Worm (Caenorhabditis elegans): ENCODE measurements around the gene ttc-7.

The ttc-7 gene

ce11 chrIII:1860129-1860528, at the start of gene ttc-7:
Gene ttc-7 (plus strand): TSS chrIII:1860429.
- TF ChIP-seq madf-10 (tag; optimal IDR thresholded peaks at IDR 0.05) (no peak), mxl-1 (tag; optimal IDR thresholded peaks at IDR 0.05) (no peak), ekl-4 (GFP tag; IDR thresholded peaks at IDR 0.05) (no peak), nhr-80 (tag; optimal IDR thresholded peaks at IDR 0.05) (no peak), let-526 (GFP tag; IDR thresholded peaks at IDR 0.05) (no peak)

- TF ChIP-seq hlh-26 (GFP tag; conservative IDR thresholded peaks at IDR 0.05) (no peak), zfh-2 (GFP tag; conservative IDR thresholded peaks at IDR 0.05) (peak; percentile 50), lin-40 (tag; optimal IDR thresholded peaks at IDR 0.05) (no peak), mcd-1 (GFP tag; IDR thresholded peaks at IDR 0.05) (no peak), lsy-27 (tag; optimal IDR thresholded peaks at IDR 0.05; ENCODE audit: borderline replicate concordance, insufficient read depth) (no peak), ama-1 (optimal IDR thresholded peaks at IDR 0.05) (no peak), ama-1 (GFP tag; optimal IDR thresholded peaks at IDR 0.05) (no peak), madf-6 (GFP tag; IDR thresholded peaks at IDR 0.05) (no peak), B0336.3 (GFP tag; IDR thresholded peaks at IDR 0.05) (no peak), tlf-1 (GFP tag; optimal IDR thresholded peaks at IDR 0.05) (no peak)
These were observed 45.9 kb upstream of the ttc-7 start for ce11 chrIII:1814285-1814684.

ce11 chrIII:1818001-1818655, 42.1 kb upstream of the ttc-7 start, which contains the start of gene clp-4:
Gene clp-4 (minus strand): TSS chrIII:1818323.
- no peak for TF ChIP-seq B0035.1 (tag; optimal IDR thresholded peaks at IDR 0.05)
- TF ChIP-seq hmg-1.2 (GFP tag; IDR thresholded peaks at IDR 0.05), result peak; percentile 6; the same call in 1 of the 2 replicates
- no peak for TF ChIP-seq ekl-4 (GFP tag; IDR thresholded peaks at IDR 0.05)
- TF ChIP-seq F49E8.2 (tag; optimal IDR thresholded peaks at IDR 0.05; ENCODE audit: insufficient read depth), result no peak
- no peak for TF ChIP-seq nfyb-1 (GFP tag; IDR thresholded peaks at IDR 0.05)
- no peak for TF ChIP-seq lag-1 (GFP tag; IDR thresholded peaks at IDR 0.05)

- peak; percentile 67; the same call in 1 of the 2 replicates for TF ChIP-seq hmg-1.2 (GFP tag; IDR thresholded peaks at IDR 0.05)
- no peak for TF ChIP-seq lsl-1 (GFP tag; optimal IDR thresholded peaks at IDR 0.05)
- no peak for TF ChIP-seq hlh-26 (GFP tag; conservative IDR thresholded peaks at IDR 0.05)
- no peak for TF ChIP-seq pha-4 (tag; optimal IDR thresholded peaks at IDR 0.05)
- no peak for TF ChIP-seq mes-4 (tag; optimal IDR thresholded peaks at IDR 0.05)
- TF ChIP-seq atf-7 (tag; optimal IDR thresholded peaks at IDR 0.05), result no peak
- TF ChIP-seq madf-6 (GFP tag; IDR thresholded peaks at IDR 0.05), result no peak
- TF ChIP-seq cebp-1 (GFP tag; IDR thresholded peaks at IDR 0.05), result peak; percentile 82
- peak; percentile 95 for TF ChIP-seq cebp-1 (tag; optimal IDR thresholded peaks at IDR 0.05)
- no peak for TF ChIP-seq T07F8.4 (tag; optimal IDR thresholded peaks at IDR 0.05)
- TF ChIP-seq B0019.2 (GFP tag; conservative IDR thresholded peaks at IDR 0.05), result no peak
- TF ChIP-seq zim-3 (tag; optimal IDR thresholded peaks at IDR 0.05), result no peak
- no peak for TF ChIP-seq sea-2 (GFP tag; IDR thresholded peaks at IDR 0.05)
- no peak for TF ChIP-seq tbx-9 (tag; optimal IDR thresholded peaks at IDR 0.05; ENCODE audit: borderline replicate concordance)
- TF ChIP-seq T26A5.8 (tag; optimal IDR thresholded peaks at IDR 0.05), result no peak
- no peak for TF ChIP-seq ccch-3 (GFP tag; optimal IDR thresholded peaks at IDR 0.05)
- no peak for TF ChIP-seq hrde-1 (tag; optimal IDR thresholded peaks at IDR 0.05; ENCODE audit: borderline replicate concordance)
- TF ChIP-seq madf-8 (GFP tag; conservative IDR thresholded peaks at IDR 0.05), result no peak
- no peak for TF ChIP-seq ceh-79 (tag; optimal IDR thresholded peaks at IDR 0.05)
- TF ChIP-seq lsy-27 (tag; optimal IDR thresholded peaks at IDR 0.05; ENCODE audit: borderline replicate concordance, insufficient read depth), result no peak
- TF ChIP-seq repo-1 (tag; optimal IDR thresholded peaks at IDR 0.05), result no peak
- no peak for TF ChIP-seq fkh-3 (tag; optimal IDR thresholded peaks at IDR 0.05)
- no peak for TF ChIP-seq efl-1 (GFP tag; optimal IDR thresholded peaks at IDR 0.05)
- no peak for TF ChIP-seq tlf-1 (GFP tag; optimal IDR thresholded peaks at IDR 0.05)
- TF ChIP-seq aptf-3 (GFP tag; IDR thresholded peaks at IDR 0.05), result no peak
- TF ChIP-seq aptf-2 (GFP tag; conservative IDR thresholded peaks at IDR 0.05), result no peak
- no peak for TF ChIP-seq Y95B8A.8 (GFP tag; IDR thresholded peaks at IDR 0.05)
- no peak for TF ChIP-seq nfya-2 (GFP tag; IDR thresholded peaks at IDR 0.05)
- no peak for TF ChIP-seq ama-1 (optimal IDR thresholded peaks at IDR 0.05)
- TF ChIP-seq ama-1 (GFP tag; optimal IDR thresholded peaks at IDR 0.05), result no peak
These were observed 41.1 kb upstream of the ttc-7 start for ce11 chrIII:1819049-1819597.
